Worm (Caenorhabditis elegans): Measurements from ENCODE around the gene acl-3.
A peak's percentile ranks its signal among the peaks of the same experiment; 100 is the strongest.

- no peak for TF ChIP-seq mdl-1 (tag; optimal IDR thresholded peaks at IDR 0.05)
- no peak for TF ChIP-seq ztf-11 (tag; optimal IDR thresholded peaks at IDR 0.05)
- no peak for TF ChIP-seq egl-27 (tag; optimal IDR thresholded peaks at IDR 0.05)
- TF ChIP-seq unc-62 (GFP tag; optimal IDR thresholded peaks at IDR 0.05 in 1 of 2) = no peak
- no peak for TF ChIP-seq unc-62 (tag; optimal IDR thresholded peaks at IDR 0.05)
- no peak for TF ChIP-seq lin-15B (tag; optimal IDR thresholded peaks at IDR 0.05)
- TF ChIP-seq R02D3.7 (tag; optimal IDR thresholded peaks at IDR 0.05) = no peak
- no peak for TF ChIP-seq snpc-4 (tag; optimal IDR thresholded peaks at IDR 0.05)
- no peak for TF ChIP-seq nhr-237 (tag; optimal IDR thresholded peaks at IDR 0.05)
- peak; percentile 37 for TF ChIP-seq unc-130 (GFP tag; optimal IDR thresholded peaks at IDR 0.05)
- TF ChIP-seq lsy-2 (tag; optimal IDR thresholded peaks at IDR 0.05) = peak; percentile 16 to 94
- no peak for TF ChIP-seq fos-1 (tag; optimal IDR thresholded peaks at IDR 0.05)
Measured at ce11 chrIV:11601721-11602405, 50.0 kb downstream of the acl-3 start.

Data from whole organism, L4 larva.